Worm (Caenorhabditis elegans): Measurements from ENCODE around the gene ZK666.8.

Gene ZK666.8

ce11 chrII:10490329-10490728 lies 2.6 kb downstream of the ZK666.8 start, which contains the start of gene clec-61:
Gene clec-61, minus strand, starts transcription at chrII:10490537.
- no peak for TF ChIP-seq dao-5 (tag; optimal IDR thresholded peaks at IDR 0.05)
- TF ChIP-seq W03F9.2 (tag; optimal IDR thresholded peaks at IDR 0.05): no peak
- TF ChIP-seq him-1 (tag; optimal IDR thresholded peaks at IDR 0.05): no peak

- TF ChIP-seq W03F9.2 (tag; optimal IDR thresholded peaks at IDR 0.05) (no peak), him-1 (tag; optimal IDR thresholded peaks at IDR 0.05) (no peak), dao-5 (tag; optimal IDR thresholded peaks at IDR 0.05) (no peak)
Observed at ce11 chrII:10486738-10487137, 6.2 kb downstream of the ZK666.8 start, which contains the start of gene ZK666.15. Gene ZK666.15, plus strand, starts transcription at chrII:10487038.

ce11 chrII:10485640-10486039 lies 7.3 kb downstream of the ZK666.8 start:
- no peak for TF ChIP-seq him-1 (tag; optimal IDR thresholded peaks at IDR 0.05)
- no peak for TF ChIP-seq W03F9.2 (tag; optimal IDR thresholded peaks at IDR 0.05)
- no peak for TF ChIP-seq dao-5 (tag; optimal IDR thresholded peaks at IDR 0.05)

ce11 chrII:10483860-10484259 lies 9.1 kb downstream of the ZK666.8 start:
- TF ChIP-seq W03F9.2 (tag; optimal IDR thresholded peaks at IDR 0.05): no peak
- no peak for TF ChIP-seq dao-5 (tag; optimal IDR thresholded peaks at IDR 0.05)
- no peak for TF ChIP-seq him-1 (tag; optimal IDR thresholded peaks at IDR 0.05)

- TF ChIP-seq him-1 (tag; optimal IDR thresholded peaks at IDR 0.05) (no peak), W03F9.2 (tag; optimal IDR thresholded peaks at IDR 0.05) (no peak), dao-5 (tag; optimal IDR thresholded peaks at IDR 0.05) (no peak)
Observed at ce11 chrII:10482899-10483298, 10.0 kb downstream of the ZK666.8 start.

- no peak for TF ChIP-seq W03F9.2 (tag; optimal IDR thresholded peaks at IDR 0.05)
- no peak for TF ChIP-seq him-1 (tag; optimal IDR thresholded peaks at IDR 0.05)
- no peak for TF ChIP-seq dao-5 (tag; optimal IDR thresholded peaks at IDR 0.05)
Observed at ce11 chrII:10481824-10482556, 10.9 kb downstream of the ZK666.8 start, which contains the start of the genes clec-60 and ZK666.11. Gene clec-60, minus strand, starts transcription at chrII:10481874. Gene ZK666.11, plus strand, starts transcription at chrII:10482522.

- TF ChIP-seq W03F9.2 (tag; optimal IDR thresholded peaks at IDR 0.05) (no peak), him-1 (tag; optimal IDR thresholded peaks at IDR 0.05) (no peak), dao-5 (tag; optimal IDR thresholded peaks at IDR 0.05) (no peak)
Observed at ce11 chrII:10480043-10480442, 12.9 kb downstream of the ZK666.8 start.

- TF ChIP-seq him-1 (tag; optimal IDR thresholded peaks at IDR 0.05) (no peak), W03F9.2 (tag; optimal IDR thresholded peaks at IDR 0.05) (no peak), dao-5 (tag; optimal IDR thresholded peaks at IDR 0.05) (no peak)
Observed at ce11 chrII:10479348-10479747, 13.6 kb downstream of the ZK666.8 start, which contains the start of gene clec-59. Gene clec-59, minus strand, starts transcription at chrII:10479448.

- TF ChIP-seq him-1 (tag; optimal IDR thresholded peaks at IDR 0.05) (no peak), dao-5 (tag; optimal IDR thresholded peaks at IDR 0.05) (no peak)
Observed at ce11 chrII:10476959-10477358, 16.0 kb downstream of the ZK666.8 start, which contains the start of gene ZK666.4. Gene ZK666.4, plus strand, starts transcription at chrII:10477259.

- no peak for TF ChIP-seq W03F9.2 (tag; optimal IDR thresholded peaks at IDR 0.05)
Observed at ce11 chrII:10476039-10476438, 16.9 kb downstream of the ZK666.8 start, which contains the start of gene clec-58. Gene clec-58, minus strand, starts transcription at chrII:10476139.

ce11 chrII:10471790-10472189 lies 21.1 kb downstream of the ZK666.8 start, which contains the start of gene ZK666.2:
Gene ZK666.2, minus strand, starts transcription at chrII:10471890.
- TF ChIP-seq dao-5 (tag; optimal IDR thresholded peaks at IDR 0.05) (no peak), him-1 (tag; optimal IDR thresholded peaks at IDR 0.05) (no peak), W03F9.2 (tag; optimal IDR thresholded peaks at IDR 0.05) (no peak)

ce11 chrII:10471247-10471646 lies 21.7 kb downstream of the ZK666.8 start, which contains the start of gene ZK666.1:
Gene ZK666.1, minus strand, starts transcription at chrII:10471347.
- no peak for TF ChIP-seq W03F9.2 (tag; optimal IDR thresholded peaks at IDR 0.05)
- TF ChIP-seq dao-5 (tag; optimal IDR thresholded peaks at IDR 0.05): no peak
- TF ChIP-seq him-1 (tag; optimal IDR thresholded peaks at IDR 0.05): no peak

- no peak for TF ChIP-seq W03F9.2 (tag; optimal IDR thresholded peaks at IDR 0.05)
- TF ChIP-seq him-1 (tag; optimal IDR thresholded peaks at IDR 0.05): no peak
- TF ChIP-seq dao-5 (tag; optimal IDR thresholded peaks at IDR 0.05): no peak
Observed at ce11 chrII:10470159-10470558, 22.8 kb downstream of the ZK666.8 start, which contains the start of gene clec-143. Gene clec-143, minus strand, starts transcription at chrII:10470297.

- TF ChIP-seq him-1 (tag; optimal IDR thresholded peaks at IDR 0.05) (no peak), W03F9.2 (tag; optimal IDR thresholded peaks at IDR 0.05) (no peak), dao-5 (tag; optimal IDR thresholded peaks at IDR 0.05) (no peak)
Observed at ce11 chrII:10466552-10466951, 26.4 kb downstream of the ZK666.8 start, which contains the start of gene tnc-2. Gene tnc-2, plus strand, starts transcription at chrII:10466852.

All from whole organism, L4/young adult.